Worm (Caenorhabditis elegans) whole organism, late embryonic: ENCODE data around the gene fbxc-40.

Experiments
- dve-1 ChIP-seq: sonication (generic microtip); optimal IDR thresholded peaks from 2 replicates; lab custom pipeline; 2017; ENCODE audit warnings: antibody characterized with exemption, mild to moderate bottlenecking, missing genetic modification characterization, missing compliant biosample characterization
- syd-9 ChIP-seq: sonication (generic microtip); optimal IDR thresholded peaks from 2 replicates; lab custom pipeline; 2016; ENCODE audit warnings: mild to moderate bottlenecking, missing genetic modification characterization, moderate library complexity, missing compliant biosample characterization
- unc-55 ChIP-seq: sonication (generic microtip); optimal IDR thresholded peaks from 2 replicates; lab custom pipeline; 2017; ENCODE audit warnings: missing biosample characterization, missing genetic modification reagents, missing genetic modification characterization

- TF ChIP-seq syd-9, result no peak
- no peak for TF ChIP-seq dve-1 (tag; lab: Kevin White, UChicago)
- no peak for TF ChIP-seq unc-55 (GFP tag; lab: Kevin White, UChicago)
These were observed 6.7 kb upstream of the fbxc-40 start, which contains the start of the genes fbxc-17 and fbxc-15 for ce11 chrII:979135-979534.
